Worm (Caenorhabditis elegans): ENCODE data around the gene lipl-4.

DNA sequence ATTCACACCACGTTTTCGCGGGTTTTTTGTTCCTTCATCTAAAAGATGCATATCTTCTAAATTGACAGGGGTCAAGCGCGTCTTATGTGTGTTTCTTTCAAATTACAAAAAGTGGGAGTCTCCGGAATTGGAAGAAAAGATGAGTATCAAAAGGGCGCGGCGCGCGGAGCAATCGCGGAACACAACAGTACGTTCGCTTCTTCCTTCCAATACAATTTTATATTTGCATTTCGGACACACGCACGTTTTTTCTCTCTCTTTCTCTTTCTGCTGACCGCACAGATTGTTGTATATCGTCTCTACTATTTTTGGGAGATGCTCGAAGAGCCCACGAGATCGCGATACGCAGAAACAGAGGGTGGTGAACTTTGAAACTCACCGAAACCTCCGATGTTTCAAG lies 1.7 kb upstream of the lipl-4 start:
- TF ChIP-seq elt-1 (tag; optimal IDR thresholded peaks at IDR 0.05) (no peak), nhr-237 (tag; optimal IDR thresholded peaks at IDR 0.05) (no peak), unc-39 (tag; optimal IDR thresholded peaks at IDR 0.05) (no peak)

Measured in whole organism, L2 larva.